Worm (Caenorhabditis elegans) whole organism, early embryonic: ENCODE results near the gene F10A3.4.

Experiments used
- B0310.2 ChIP-seq: sonication (generic microtip); optimal IDR thresholded peaks from 2 replicates; lab custom pipeline; 2016; ENCODE audit warnings: mild to moderate bottlenecking, missing genetic modification characterization, missing compliant biosample characterization
- F13C5.2 ChIP-seq: sonication (generic microtip); optimal IDR thresholded peaks from 2 replicates; lab custom pipeline; 2017; ENCODE audit warnings: mild to moderate bottlenecking, missing genetic modification characterization, inconsistent platforms, missing compliant biosample characterization
- aly-1 ChIP-seq: sonication (generic microtip); optimal IDR thresholded peaks from 2 replicates; lab custom pipeline; 2016; ENCODE audit warnings: missing genetic modification characterization, missing compliant biosample characterization
- ama-1 ChIP-seq: fragments of 150-350 bp; optimal IDR thresholded peaks from 2 replicates; lab custom pipeline; 2014
- ceh-13 ChIP-seq: fragments of 200-800 bp; sonication (Bioruptor generic); optimal IDR thresholded peaks from 2 replicates; lab custom pipeline; 2018; ENCODE audit warnings: mild to moderate bottlenecking, missing genetic modification characterization, missing compliant biosample characterization
- ceh-36 ChIP-seq: sonication (generic microtip); optimal IDR thresholded peaks from 2 replicates; lab custom pipeline; 2016; ENCODE audit warnings: missing genetic modification characterization, inconsistent platforms, missing compliant biosample characterization
- ets-7 ChIP-seq: sonication (generic microtip); optimal IDR thresholded peaks from 2 replicates; lab custom pipeline; 2016; ENCODE audit warnings: missing genotype, missing genetic modification characterization, missing compliant biosample characterization
- flt-1 ChIP-seq: fragments of 200-800 bp; sonication (Bioruptor generic); IDR thresholded peaks from 2 replicates; pipeline ENCODE4 v1.3.6; 2022; ENCODE audit warnings: missing genetic modification characterization, missing compliant biosample characterization
- hmbx-1 ChIP-seq: sonication (generic microtip); optimal IDR thresholded peaks from 2 replicates; lab custom pipeline; 2016; ENCODE audit warnings: mild to moderate bottlenecking, missing genetic modification characterization, missing compliant biosample characterization
- hmg-4 ChIP-seq: fragments of 200-800 bp; sonication (Bioruptor generic); optimal IDR thresholded peaks from 2 replicates; lab custom pipeline; 2018; ENCODE audit warnings: mild to moderate bottlenecking, missing genetic modification characterization, missing compliant biosample characterization
- hnd-1 ChIP-seq: sonication (generic microtip); optimal IDR thresholded peaks from 2 replicates; lab custom pipeline; 2016; ENCODE audit warnings: missing genetic modification characterization, missing compliant biosample characterization
- pes-1 ChIP-seq: fragments of 200-800 bp; sonication (Bioruptor generic); IDR thresholded peaks from 2 replicates; pipeline ENCODE4 v1.3.6; 2022; ENCODE audit warnings: missing genetic modification reagents, missing genetic modification characterization, missing compliant biosample characterization
- scrt-1 ChIP-seq: fragments of 200-800 bp; sonication (Bioruptor generic); IDR thresholded peaks from 2 replicates; pipeline ENCODE4 v1.3.6; 2022; ENCODE audit warnings: missing genetic modification characterization, missing compliant biosample characterization
- sea-1 ChIP-seq: fragments of 200-800 bp; sonication (Bioruptor generic); conservative IDR thresholded peaks from 2 replicates; pipeline ENCODE4 v1.3.6; 2022; ENCODE audit warnings: missing genetic modification characterization, missing compliant biosample characterization
- tbx-11 ChIP-seq: fragments of 200-800 bp; sonication (Bioruptor generic); IDR thresholded peaks from 2 replicates; pipeline ENCODE4 v1.3.6; 2022; ENCODE audit warnings: missing genetic modification characterization, missing compliant biosample characterization
- tbx-37 ChIP-seq: fragments of 200-800 bp; sonication (Bioruptor generic); conservative IDR thresholded peaks from 2 replicates; pipeline ENCODE4 v1.3.6; 2022; ENCODE audit warnings: missing genetic modification reagents, missing genetic modification characterization, missing compliant biosample characterization
- tra-4 ChIP-seq: sonication (generic microtip); optimal IDR thresholded peaks from 2 replicates; lab custom pipeline; 2017; ENCODE audit warnings: missing genetic modification characterization, missing compliant biosample characterization

The F10A3.4 gene

DNA sequence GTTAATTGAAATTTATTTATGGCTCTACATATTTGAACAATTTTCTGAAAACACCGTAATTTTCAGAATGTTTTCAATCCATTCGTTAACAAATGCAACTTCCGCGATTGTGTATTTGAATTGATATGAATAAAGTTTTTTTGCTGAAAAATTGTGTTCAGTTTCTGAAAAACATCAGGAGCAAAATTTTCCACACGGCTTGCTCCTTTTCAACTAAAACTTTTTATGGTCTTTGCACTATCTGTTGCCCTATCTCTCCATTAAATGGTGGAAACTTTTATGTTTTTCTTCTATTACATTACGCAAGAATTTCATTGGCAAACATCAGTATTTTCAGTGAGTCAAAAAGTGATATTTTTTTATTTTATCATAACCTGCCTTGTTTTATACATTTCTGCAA, at the start of gene F10A3.4:
F10A3.4 (plus strand) TSS at position 301 of the 400 bp plus-strand sequence.
- TF ChIP-seq B0310.2 (tag; lab: Kevin White, UChicago) (no peak), tbx-37 (no peak), hnd-1 (tag; lab: Kevin White, UChicago) (no peak), ceh-13 (GFP tag; lab: Kevin White, UChicago) (no peak), F13C5.2 (no peak)

DNA sequence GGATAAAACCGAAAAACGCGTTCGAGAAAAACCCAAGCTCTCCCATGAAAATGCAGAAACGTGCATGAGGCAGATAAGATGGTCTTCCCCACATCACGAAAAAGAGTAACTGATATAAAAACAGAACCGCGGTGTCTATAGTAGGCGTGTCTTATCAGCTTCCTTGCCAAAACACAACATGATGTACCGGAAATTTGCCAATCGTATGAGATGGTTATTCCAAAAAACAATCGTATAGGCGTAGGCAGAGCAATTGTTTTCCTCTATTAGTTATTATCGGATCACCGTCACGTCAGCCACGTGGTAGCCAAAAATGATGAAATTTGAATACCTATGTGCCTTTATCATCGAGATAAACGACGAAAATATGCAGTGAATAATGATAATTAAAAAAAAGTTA, 49.5 kb upstream of the F10A3.4 start, which contains the start of gene str-7:
str-7 (minus strand) TSS at position 101 of the 400 bp plus-strand sequence.
- no peak for TF ChIP-seq sea-1 (GFP tag; lab: Robert Waterston, UW)
- TF ChIP-seq hnd-1 (tag; lab: Kevin White, UChicago) = no peak
- TF ChIP-seq hmg-4 (GFP tag; lab: Kevin White, UChicago) = no peak
- no peak for TF ChIP-seq B0310.2 (tag; lab: Kevin White, UChicago)
- no peak for TF ChIP-seq hmbx-1 (tag; lab: Kevin White, UChicago)
- no peak for TF ChIP-seq aly-1 (tag; lab: Kevin White, UChicago)
- no peak for TF ChIP-seq flt-1 (GFP tag; lab: Robert Waterston, UW)
- no peak for TF ChIP-seq ets-7 (tag; lab: Kevin White, UChicago)
- TF ChIP-seq F13C5.2 = no peak
- no peak for TF ChIP-seq scrt-1
- no peak for TF ChIP-seq ama-1 (lab: Kevin White, UChicago)
- TF ChIP-seq ceh-36 (tag; lab: Kevin White, UChicago) = no peak

DNA sequence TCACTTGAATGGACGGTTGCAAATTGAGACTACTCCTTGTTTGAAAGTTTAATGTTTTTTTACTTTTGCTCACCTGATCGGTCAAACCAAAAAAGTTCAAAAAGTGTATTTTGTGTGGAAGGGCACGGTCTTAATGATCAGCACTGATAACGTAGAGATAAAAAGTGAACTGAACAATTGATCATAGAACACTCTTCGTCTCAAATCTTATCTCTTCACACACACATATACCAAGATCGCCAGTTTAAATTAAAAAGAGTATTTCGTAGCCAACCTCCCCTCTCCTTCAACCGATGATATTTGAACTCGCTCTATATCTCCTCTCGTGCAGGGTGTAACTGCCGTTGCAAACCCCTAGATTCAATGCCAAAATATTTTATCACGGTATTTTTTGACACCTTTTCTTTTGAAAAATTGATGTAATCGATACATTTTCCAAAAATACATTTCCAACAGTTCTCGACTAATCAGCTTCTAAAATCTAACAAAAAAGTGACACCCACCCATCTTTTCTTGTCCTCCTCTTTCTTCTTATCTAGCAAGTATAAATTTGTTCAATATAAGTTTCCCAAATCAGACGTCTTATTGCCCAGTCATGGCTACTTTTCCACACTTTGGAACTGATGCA, 48.7 kb upstream of the F10A3.4 start, which contains the start of gene cth-1:
cth-1 (plus strand) TSS at position 578 of the 628 bp plus-strand sequence.
- TF ChIP-seq aly-1 (tag; lab: Kevin White, UChicago) = no peak

DNA sequence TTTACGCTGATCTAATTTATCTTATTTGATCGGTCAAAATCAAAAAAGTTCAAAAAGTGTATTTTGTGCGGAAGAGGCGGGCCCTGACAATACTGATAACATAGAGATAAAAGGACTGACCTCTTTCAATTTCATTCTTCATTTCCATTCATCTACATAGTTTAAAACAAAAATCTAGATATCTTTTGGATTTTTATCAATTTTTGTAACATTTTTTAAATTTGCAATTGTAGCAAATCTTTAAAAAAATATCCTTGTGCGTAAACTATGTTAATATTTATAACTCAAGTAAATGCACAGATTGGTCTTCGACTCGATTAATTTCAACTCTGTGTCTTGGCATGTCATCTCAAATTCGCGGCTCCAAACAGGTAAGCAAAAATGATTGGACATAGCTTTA, 45.3 kb upstream of the F10A3.4 start, which contains the start of gene argk-1:
argk-1 (plus strand) TSS at position 301 of the 400 bp plus-strand sequence.
- TF ChIP-seq hnd-1 (tag; lab: Kevin White, UChicago) = no peak
- no peak for TF ChIP-seq sea-1 (GFP tag; lab: Robert Waterston, UW)
- no peak for TF ChIP-seq ets-7 (tag; lab: Kevin White, UChicago)
- TF ChIP-seq tbx-37 = no peak
- TF ChIP-seq pes-1 (GFP tag; lab: Robert Waterston, UW) = no peak
- TF ChIP-seq ceh-13 (GFP tag; lab: Kevin White, UChicago) = no peak
- no peak for TF ChIP-seq hmbx-1 (tag; lab: Kevin White, UChicago)
- TF ChIP-seq B0310.2 (tag; lab: Kevin White, UChicago) = no peak

DNA sequence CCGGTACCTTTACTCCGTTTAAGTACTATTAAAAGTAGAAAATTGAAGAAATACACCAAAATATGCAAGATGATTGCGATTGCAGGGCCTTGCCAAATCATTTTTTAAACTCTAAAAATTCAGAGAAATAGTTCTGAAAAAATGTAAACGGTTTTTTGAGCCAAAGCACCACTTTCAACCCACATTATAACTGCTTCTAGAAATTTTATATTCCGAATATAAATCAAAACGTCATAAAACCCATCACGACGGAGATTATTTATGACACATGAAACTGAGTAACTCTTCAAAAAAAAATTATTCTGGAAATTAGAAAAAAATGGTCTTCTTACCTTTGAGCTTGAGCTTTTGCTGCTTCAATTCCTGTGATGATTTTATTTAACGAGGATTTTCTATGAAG, 34.7 kb upstream of the F10A3.4 start, which contains the start of gene srxa-16:
srxa-16 (minus strand) TSS at position 101 of the 400 bp plus-strand sequence.
- no peak for TF ChIP-seq ceh-36 (tag; lab: Kevin White, UChicago)

DNA sequence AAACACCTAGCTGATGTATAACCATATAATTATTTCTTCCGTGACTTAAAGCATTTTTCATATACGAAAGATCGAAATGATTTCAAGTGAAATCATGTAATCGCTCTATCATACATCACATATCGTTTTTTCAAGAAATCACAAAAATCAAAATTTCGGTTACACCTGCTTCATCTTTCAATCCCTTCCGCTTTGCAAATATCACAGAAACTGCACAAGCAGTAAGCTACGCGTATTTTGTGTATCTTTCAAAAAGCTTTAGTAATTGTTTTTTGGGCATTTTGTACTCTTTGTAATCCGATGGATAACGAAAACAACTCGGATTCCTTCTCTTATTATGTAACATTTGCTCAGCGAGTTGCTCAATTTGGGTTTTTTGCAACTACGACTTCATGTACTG, 33.5 kb upstream of the F10A3.4 start, which contains the start of gene str-25:
str-25 (plus strand) TSS at position 301 of the 400 bp plus-strand sequence.
- no peak for TF ChIP-seq tbx-11 (GFP tag; lab: Robert Waterston, UW)
- TF ChIP-seq ama-1 (lab: Kevin White, UChicago) = no peak
- no peak for TF ChIP-seq tbx-37

DNA sequence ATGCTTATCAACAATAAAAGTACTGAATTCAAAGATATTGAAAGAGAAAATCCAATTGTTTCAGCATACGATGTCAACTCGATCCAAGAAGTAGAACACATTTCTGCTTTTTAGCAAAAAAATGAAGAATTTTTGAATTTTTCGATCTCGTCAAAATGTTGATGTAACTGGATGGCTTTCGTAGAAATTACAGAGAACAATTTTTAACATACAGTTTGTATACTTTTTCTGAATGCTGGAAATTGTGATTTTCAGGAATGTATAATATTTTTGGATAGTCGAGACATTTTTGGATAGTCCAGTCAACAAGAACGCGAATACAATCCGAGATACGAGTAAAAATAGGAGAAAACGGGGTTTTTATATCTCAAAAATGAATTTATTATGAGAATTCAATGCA, 30.3 kb upstream of the F10A3.4 start, which contains the start of gene str-103:
str-103 (minus strand) TSS at position 101 of the 400 bp plus-strand sequence.
- TF ChIP-seq F13C5.2 = no peak

DNA sequence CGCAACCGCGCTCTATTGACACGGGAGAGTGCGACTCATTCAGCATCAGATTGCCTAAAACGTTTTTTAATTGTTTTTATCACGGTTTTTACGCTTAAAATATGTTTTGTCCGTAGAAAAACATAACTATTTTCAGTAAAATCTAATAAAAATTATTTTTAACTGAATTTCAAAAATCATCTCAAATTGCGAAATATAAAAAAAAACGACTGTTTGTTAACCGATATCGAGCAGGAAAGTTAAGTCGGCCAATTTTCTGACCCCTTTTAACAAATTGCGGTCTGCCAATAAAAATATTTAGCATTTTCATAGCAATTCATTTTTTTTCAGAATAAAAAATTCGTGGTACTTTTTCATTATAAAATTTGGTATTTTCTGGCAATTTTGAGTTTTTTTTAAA, 28.4 kb upstream of the F10A3.4 start:
- TF ChIP-seq ceh-13 (GFP tag; lab: Kevin White, UChicago) = no peak
- no peak for TF ChIP-seq scrt-1
- TF ChIP-seq hnd-1 (tag; lab: Kevin White, UChicago) = no peak
- no peak for TF ChIP-seq flt-1 (GFP tag; lab: Robert Waterston, UW)
- no peak for TF ChIP-seq hmg-4 (GFP tag; lab: Kevin White, UChicago)
- no peak for TF ChIP-seq aly-1 (tag; lab: Kevin White, UChicago)
- no peak for TF ChIP-seq pes-1 (GFP tag; lab: Robert Waterston, UW)
- no peak for TF ChIP-seq tra-4 (tag; lab: Kevin White, UChicago)
- TF ChIP-seq F13C5.2 = no peak
- no peak for TF ChIP-seq ceh-36 (tag; lab: Kevin White, UChicago)
- TF ChIP-seq ama-1 (lab: Kevin White, UChicago) = no peak
- no peak for TF ChIP-seq sea-1 (GFP tag; lab: Robert Waterston, UW)
- TF ChIP-seq hmbx-1 (tag; lab: Kevin White, UChicago) = no peak
- no peak for TF ChIP-seq B0310.2 (tag; lab: Kevin White, UChicago)
- no peak for TF ChIP-seq tbx-37
- no peak for TF ChIP-seq ets-7 (tag; lab: Kevin White, UChicago)
- no peak for TF ChIP-seq tbx-11 (GFP tag; lab: Robert Waterston, UW)

DNA sequence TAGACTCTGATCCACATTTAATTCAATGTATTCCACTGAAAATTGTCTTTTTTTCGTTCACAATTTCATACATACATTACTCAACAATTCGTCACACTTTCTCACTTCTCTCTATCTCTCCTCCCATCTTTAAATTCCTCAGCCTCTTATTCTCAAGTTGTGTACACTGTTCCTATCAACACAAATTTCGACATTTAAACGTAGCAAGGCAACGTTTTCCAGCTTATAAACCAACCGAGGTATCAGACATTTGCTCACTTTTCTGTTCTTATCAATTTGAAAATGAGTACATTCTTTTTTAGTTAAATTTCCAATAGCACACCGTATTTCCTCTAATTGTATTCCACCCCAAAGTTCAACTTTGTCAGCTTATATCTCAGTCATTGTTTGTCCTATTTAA, 28.0 kb upstream of the F10A3.4 start, which contains the start of gene skr-3:
skr-3 (plus strand) TSS at position 163 of the 400 bp plus-strand sequence.
- TF ChIP-seq tbx-11 (GFP tag; lab: Robert Waterston, UW) = no peak
- no peak for TF ChIP-seq pes-1 (GFP tag; lab: Robert Waterston, UW)
- TF ChIP-seq aly-1 (tag; lab: Kevin White, UChicago) = no peak
- no peak for TF ChIP-seq F13C5.2
- TF ChIP-seq ceh-36 (tag; lab: Kevin White, UChicago) = no peak
- no peak for TF ChIP-seq ets-7 (tag; lab: Kevin White, UChicago)
- TF ChIP-seq B0310.2 (tag; lab: Kevin White, UChicago) = no peak
